Worm (Caenorhabditis elegans): ENCODE data around the gene acr-7.

acr-7 gene

ce11 chrII:7873843-7874372, 24.3 kb upstream of the acr-7 start, which contains the start of gene T01H3.3:
TSS of gene T01H3.3 (minus strand) at chrII:7873893.
- TF ChIP-seq akir-1 (GFP tag; optimal IDR thresholded peaks at IDR 0.05) (no peak), F23B12.7 (tag; optimal IDR thresholded peaks at IDR 0.05; ENCODE audit: insufficient read depth) (peak; percentile 27), ceh-79 (tag; optimal IDR thresholded peaks at IDR 0.05) (no peak), cebp-1 (GFP tag; IDR thresholded peaks at IDR 0.05) (no peak), cebp-1 (tag; optimal IDR thresholded peaks at IDR 0.05) (peak; percentile 15), attf-3 (GFP tag; conservative IDR thresholded peaks at IDR 0.05) (peak; percentile 91)

ce11 chrII:7870632-7871031, 21.0 kb upstream of the acr-7 start:
- TF ChIP-seq aptf-3 (GFP tag; IDR thresholded peaks at IDR 0.05): no peak
- TF ChIP-seq mes-4 (tag; optimal IDR thresholded peaks at IDR 0.05): no peak
- 0 out of 2 replicates have a peak, but pooled peaks have one; percentile 37 for TF ChIP-seq B0336.3 (GFP tag; IDR thresholded peaks at IDR 0.05)
- no peak for TF ChIP-seq efl-1 (GFP tag; optimal IDR thresholded peaks at IDR 0.05)
- TF ChIP-seq F10E7.11 (tag; optimal IDR thresholded peaks at IDR 0.05): no peak
- no peak for TF ChIP-seq hlh-12 (tag; optimal IDR thresholded peaks at IDR 0.05)
- 0 out of 2 replicates have a peak, but pooled peaks have one; percentile 7 for TF ChIP-seq dox-1 (GFP tag; IDR thresholded peaks at IDR 0.05)
- peak; percentile 1 for TF ChIP-seq ztf-18 (tag; optimal IDR thresholded peaks at IDR 0.05)
- TF ChIP-seq F33H1.4 (GFP tag; IDR thresholded peaks at IDR 0.05): peak; percentile 30; the same call in 1 of the 2 replicates
- TF ChIP-seq sea-2 (GFP tag; IDR thresholded peaks at IDR 0.05): no peak
- peak; percentile 42; the same call in 1 of the 2 replicates for TF ChIP-seq hmg-1.2 (GFP tag; IDR thresholded peaks at IDR 0.05)
- TF ChIP-seq attf-5 (GFP tag; optimal IDR thresholded peaks at IDR 0.05): peak; percentile 65
- no peak for TF ChIP-seq ztf-22 (GFP tag; optimal IDR thresholded peaks at IDR 0.05)
- no peak for TF ChIP-seq zim-3 (tag; optimal IDR thresholded peaks at IDR 0.05)
- TF ChIP-seq unc-130 (GFP tag; optimal IDR thresholded peaks at IDR 0.05): no peak
- no peak for TF ChIP-seq Y53G8AR.9 (GFP tag; conservative IDR thresholded peaks at IDR 0.05)
- TF ChIP-seq rcor-1 (GFP tag; IDR thresholded peaks at IDR 0.05): no peak
- TF ChIP-seq Y95B8A.8 (GFP tag; IDR thresholded peaks at IDR 0.05): peak; percentile 18; the same call in 1 of the 2 replicates
- peak; percentile 51 for TF ChIP-seq lin-54 (GFP tag; optimal IDR thresholded peaks at IDR 0.05)
- TF ChIP-seq C17E4.6 (GFP tag; IDR thresholded peaks at IDR 0.05): no peak
- TF ChIP-seq mcd-1 (GFP tag; IDR thresholded peaks at IDR 0.05): 0 out of 2 replicates have a peak, but pooled peaks have one; percentile 24
- TF ChIP-seq D2030.7 (GFP tag; IDR thresholded peaks at IDR 0.05): peak; percentile 33; the same call in 1 of the 2 replicates
- TF ChIP-seq pbrm-1 (GFP tag; IDR thresholded peaks at IDR 0.05): peak; percentile 63; the same call in 1 of the 2 replicates
- TF ChIP-seq K12H6.12 (tag; optimal IDR thresholded peaks at IDR 0.05): peak; percentile 31
- peak; percentile 49; the same call in 1 of the 2 replicates for TF ChIP-seq ceh-100 (GFP tag; IDR thresholded peaks at IDR 0.05)
- TF ChIP-seq attf-3 (GFP tag; conservative IDR thresholded peaks at IDR 0.05): peak; percentile 73
- no peak for TF ChIP-seq snpc-4 (GFP tag; optimal IDR thresholded peaks at IDR 0.05)
- peak in 1 of 4 experiments; percentile 39 for TF ChIP-seq snpc-4 (tag; optimal IDR thresholded peaks at IDR 0.05)
- peak; percentile 20 for TF ChIP-seq tbp1 (GFP tag; optimal IDR thresholded peaks at IDR 0.05)
- TF ChIP-seq lsl-1 (GFP tag; optimal IDR thresholded peaks at IDR 0.05): peak; percentile 80
- TF ChIP-seq cebp-1 (GFP tag; IDR thresholded peaks at IDR 0.05): no peak
- TF ChIP-seq cebp-1 (tag; optimal IDR thresholded peaks at IDR 0.05): peak; percentile 56
- no peak for TF ChIP-seq egrh-3 (GFP tag; IDR thresholded peaks at IDR 0.05)
- no peak for TF ChIP-seq let-607 (tag; optimal IDR thresholded peaks at IDR 0.05)
- TF ChIP-seq ekl-4 (GFP tag; IDR thresholded peaks at IDR 0.05): peak; percentile 54; the same call in 1 of the 2 replicates
- TF ChIP-seq lsy-27 (tag; optimal IDR thresholded peaks at IDR 0.05; ENCODE audit: borderline replicate concordance, insufficient read depth): no peak
- no peak for TF ChIP-seq snpc-1.1 (tag; optimal IDR thresholded peaks at IDR 0.05; ENCODE audit: insufficient read depth)
- no peak for TF ChIP-seq ZK185.1 (tag; optimal IDR thresholded peaks at IDR 0.05; ENCODE audit: poor library complexity, severe bottlenecking)
- TF ChIP-seq xnd-1 (tag; optimal IDR thresholded peaks at IDR 0.05): peak; percentile 33
- TF ChIP-seq athp-1 (tag; optimal IDR thresholded peaks at IDR 0.05): peak; percentile 68
- TF ChIP-seq F57A8.1 (GFP tag; optimal IDR thresholded peaks at IDR 0.05): no peak
- peak; percentile 64 for TF ChIP-seq madf-6 (GFP tag; IDR thresholded peaks at IDR 0.05)

Data from whole organism, young adult.